Worm (Caenorhabditis elegans): ENCODE data around the gene lpr-6.

DNA sequence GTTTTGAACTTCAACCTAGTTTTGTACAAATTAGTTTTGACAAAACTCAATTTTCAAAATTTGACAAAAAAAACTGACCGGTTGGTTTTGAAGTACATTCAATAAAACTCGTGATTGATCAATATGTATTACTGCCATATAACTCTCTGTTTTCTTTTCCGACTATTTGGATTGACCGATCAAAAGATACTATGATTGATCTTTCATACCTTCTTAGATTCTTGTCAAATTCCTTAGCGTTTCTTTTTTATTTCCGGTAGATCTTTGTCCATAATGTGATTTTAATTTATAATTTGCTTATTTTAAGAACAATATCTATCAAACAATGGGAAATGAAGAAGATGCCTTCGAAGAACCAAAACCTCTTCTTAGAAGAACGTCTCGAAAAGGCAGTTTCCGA, 47.5 kb upstream of the lpr-6 start, which contains the start of gene F58A3.3:
- no peak for TF ChIP-seq flt-1 (GFP tag; IDR thresholded peaks at IDR 0.05)
- no peak for TF ChIP-seq ama-1 (optimal IDR thresholded peaks at IDR 0.05)
